Fruit fly (Drosophila melanogaster) Kc167 (cell line): ENCODE measurements around the gene MESR6.

Source experiments
- Myc ChIP-seq: fragments of >200 bp; optimal IDR thresholded peaks from 2 replicates; lab custom pipeline; 2017; ENCODE audit warnings: missing external identifiers
- Sin3A ChIP-seq: fragments of >200 bp; optimal IDR thresholded peaks from 2 replicates; lab custom pipeline; 2018; ENCODE audit warnings: missing external identifiers
- h ChIP-seq: fragments of >200 bp; optimal IDR thresholded peaks from 3 replicates; lab custom pipeline; 2018; ENCODE audit warnings: missing external identifiers
- psq ChIP-seq: fragments of >200 bp; optimal IDR thresholded peaks from 2 replicates; lab custom pipeline; 2017; ENCODE audit warnings: missing external identifiers

- TF ChIP-seq Myc (lab: Kevin White, UChicago) (no peak), psq (no peak), h (lab: Kevin White, UChicago) (no peak), Sin3A (no peak)
Measured at dm6 chr3L:19074673-19075402, 17.6 kb upstream of the MESR6 start.
